Fruit fly (Drosophila melanogaster) whole organism, embryonic: ENCODE measurements around the gene CG4101.

Experiments used
- Aef1 ChIP-seq: fragments of 200-800 bp; sonication (Bioruptor generic); IDR thresholded peaks from 3 replicates; pipeline ENCODE4 v1.3.6; 2022; ENCODE audit warnings: missing biosample characterization, missing genetic modification characterization
- B-H2 ChIP-seq: fragments of 200-800 bp; sonication (Bioruptor generic); optimal IDR thresholded peaks from 2 replicates; lab custom pipeline; 2018; ENCODE audit warnings: missing biosample characterization, mild to moderate bottlenecking, missing genetic modification characterization
- C15 ChIP-seq: fragments of 200-800 bp; sonication (Bioruptor generic); IDR thresholded peaks from 3 replicates; pipeline ENCODE4 v1.3.6; 2022; ENCODE audit warnings: missing biosample characterization, missing genetic modification characterization
- CG1024 ChIP-seq: fragments of 200-800 bp; sonication (Bioruptor generic); IDR thresholded peaks from 2 replicates; pipeline ENCODE4 v1.3.6; 2022; ENCODE audit warnings: missing biosample characterization, missing genetic modification characterization
- CG10654 ChIP-seq: fragments of 200-800 bp; sonication (Bioruptor generic); optimal IDR thresholded peaks from 2 replicates; lab custom pipeline; 2016; ENCODE audit warnings: missing biosample characterization, missing genetic modification characterization
- CG12104 ChIP-seq: fragments of 200-800 bp; sonication (Bioruptor generic); optimal IDR thresholded peaks from 3 replicates; lab custom pipeline; 2016; ENCODE audit warnings: missing biosample characterization, missing genetic modification characterization
- CG14014 ChIP-seq: fragments of 200-800 bp; sonication (Bioruptor generic); IDR thresholded peaks from 2 replicates; pipeline ENCODE4 v1.3.6; 2022; ENCODE audit warnings: missing biosample characterization, missing genetic modification characterization
- CG1529 ChIP-seq: fragments of 200-800 bp; sonication (Bioruptor generic); optimal IDR thresholded peaks from 3 replicates; lab custom pipeline; 2018; ENCODE audit warnings: missing biosample characterization, missing genetic modification characterization
- CG15514 ChIP-seq: fragments of 200-800 bp; sonication (Bioruptor generic); optimal IDR thresholded peaks from 3 replicates; lab custom pipeline; 2017; ENCODE audit warnings: missing biosample characterization, missing genetic modification characterization, mild to moderate bottlenecking, moderate library complexity, missing genetic modification reagents
- CG15601 ChIP-seq: fragments of 200-800 bp; sonication (Bioruptor generic); optimal IDR thresholded peaks from 3 replicates; lab custom pipeline; 2019; ENCODE audit warnings: missing biosample characterization, mild to moderate bottlenecking, missing genetic modification characterization, moderate library complexity
- CG16863 ChIP-seq: fragments of 200-800 bp; sonication (Bioruptor generic); optimal IDR thresholded peaks from 3 replicates; lab custom pipeline; 2016; ENCODE audit warnings: missing biosample characterization, missing genetic modification characterization
- CG17328 ChIP-seq: fragments of 200-800 bp; sonication (Bioruptor generic); IDR thresholded peaks from 2 replicates; pipeline ENCODE4 v1.3.6; 2022; ENCODE audit warnings: missing biosample characterization, missing genetic modification characterization
- CG18476 ChIP-seq: fragments of 200-800 bp; sonication (Bioruptor generic); optimal IDR thresholded peaks from 2 replicates; lab custom pipeline; 2016; ENCODE audit warnings: missing biosample characterization, mild to moderate bottlenecking, missing genetic modification characterization
- CG2129 ChIP-seq: fragments of 200-800 bp; sonication (Bioruptor generic); IDR thresholded peaks from 2 replicates; pipeline ENCODE4 v1.3.6; 2022; ENCODE audit warnings: missing biosample characterization, missing genetic modification characterization; ENCODE audit not compliant: partially characterized antibody
- CG2202 ChIP-seq: fragments of 200-800 bp; sonication (Bioruptor generic); optimal IDR thresholded peaks from 2 replicates; lab custom pipeline; 2018; ENCODE audit warnings: missing biosample characterization, mild to moderate bottlenecking, missing genetic modification characterization
- CG2889 ChIP-seq: fragments of 200-800 bp; sonication (Bioruptor generic); IDR thresholded peaks from 3 replicates; pipeline ENCODE4 v1.3.6; 2022; ENCODE audit warnings: missing biosample characterization, missing genetic modification characterization
- CG30431 ChIP-seq: fragments of 200-800 bp; sonication (Bioruptor generic); optimal IDR thresholded peaks from 2 replicates; lab custom pipeline; 2017; ENCODE audit warnings: missing biosample characterization, missing genetic modification characterization
- CG3065 ChIP-seq: fragments of 200-800 bp; sonication (Bioruptor generic); optimal IDR thresholded peaks from 2 replicates; lab custom pipeline; 2016; ENCODE audit warnings: missing biosample characterization, missing genetic modification characterization
- CG31365 ChIP-seq: fragments of 200-800 bp; sonication (Bioruptor generic); optimal IDR thresholded peaks from 2 replicates; lab custom pipeline; 2018; ENCODE audit warnings: missing biosample characterization, mild to moderate bottlenecking, missing genetic modification characterization
- CG3281 ChIP-seq: fragments of 200-800 bp; sonication (Bioruptor generic); optimal IDR thresholded peaks from 3 replicates; lab custom pipeline; 2017; ENCODE audit warnings: missing biosample characterization, mild to moderate bottlenecking, missing genetic modification characterization
- CG34376 ChIP-seq: fragments of 200-800 bp; sonication (Bioruptor generic); optimal IDR thresholded peaks from 2 replicates; lab custom pipeline; 2018; ENCODE audit warnings: missing biosample characterization, mild to moderate bottlenecking, missing genetic modification characterization
- CG3847 ChIP-seq: fragments of 200-800 bp; sonication (Bioruptor generic); IDR thresholded peaks from 2 replicates; pipeline ENCODE4 v1.3.6; 2022; ENCODE audit warnings: missing biosample characterization, missing genetic modification characterization
- CG4424 ChIP-seq: fragments of 200-800 bp; sonication (Bioruptor generic); optimal IDR thresholded peaks from 3 replicates; lab custom pipeline; 2016; ENCODE audit warnings: missing biosample characterization, missing genetic modification characterization
- CG6654 ChIP-seq: fragments of 200-800 bp; sonication (Bioruptor generic); optimal IDR thresholded peaks from 2 replicates; lab custom pipeline; 2017; ENCODE audit warnings: missing biosample characterization, mild to moderate bottlenecking, missing genetic modification characterization
- CG7963 ChIP-seq: fragments of 200-800 bp; sonication (Bioruptor generic); IDR thresholded peaks from 3 replicates; pipeline ENCODE4 v1.3.6; 2022; ENCODE audit warnings: missing biosample characterization, missing genetic modification characterization; ENCODE audit not compliant: partially characterized antibody
- CG9215 ChIP-seq: fragments of 200-800 bp; sonication (Bioruptor generic); IDR thresholded peaks from 2 replicates; pipeline ENCODE4 v1.3.6; 2022; ENCODE audit warnings: missing biosample characterization, missing genetic modification characterization
- CTCF ChIP-seq: fragments of 200-800 bp; sonication (Bioruptor generic); optimal IDR thresholded peaks from 2 replicates; lab custom pipeline; 2017; ENCODE audit warnings: missing biosample characterization, mild to moderate bottlenecking, missing genetic modification characterization, moderate library complexity
- Fer1 ChIP-seq: fragments of 200-800 bp; sonication (Bioruptor generic); optimal IDR thresholded peaks from 2 replicates; lab custom pipeline; 2017; ENCODE audit warnings: missing biosample characterization, mild to moderate bottlenecking, missing genetic modification characterization
- Fer2 ChIP-seq: fragments of 200-800 bp; sonication (Bioruptor generic); optimal IDR thresholded peaks from 2 replicates; lab custom pipeline; 2018; ENCODE audit warnings: missing biosample characterization, mild to moderate bottlenecking, missing genetic modification characterization, moderate library complexity
- HmgZ ChIP-seq: fragments of 200-800 bp; sonication (Bioruptor generic); optimal IDR thresholded peaks from 2 replicates; lab custom pipeline; 2018; ENCODE audit warnings: missing biosample characterization, mild to moderate bottlenecking, missing genetic modification characterization
- Neu2 ChIP-seq: fragments of 200-800 bp; sonication (Bioruptor generic); optimal IDR thresholded peaks from 3 replicates; lab custom pipeline; 2016; ENCODE audit warnings: missing biosample characterization, missing genetic modification characterization, borderline replicate concordance
- Usf ChIP-seq: fragments of 200-800 bp; sonication (Bioruptor generic); optimal IDR thresholded peaks from 2 replicates; lab custom pipeline; 2017; ENCODE audit warnings: missing genotype, missing biosample characterization, missing genetic modification characterization
- amos ChIP-seq: fragments of 200-800 bp; sonication (Bioruptor generic); IDR thresholded peaks from 2 replicates; pipeline ENCODE4 v1.3.6; 2022; ENCODE audit warnings: missing biosample characterization, missing genetic modification characterization; ENCODE audit not compliant: partially characterized antibody
- ato ChIP-seq: fragments of 200-800 bp; sonication (Bioruptor generic); IDR thresholded peaks from 2 replicates; pipeline ENCODE4 v1.3.6; 2022; ENCODE audit warnings: missing biosample characterization, missing genetic modification characterization; ENCODE audit not compliant: partially characterized antibody
- bcd ChIP-seq: fragments of 200-800 bp; sonication (Bioruptor generic); optimal IDR thresholded peaks from 2 replicates; lab custom pipeline; 2017; ENCODE audit warnings: missing biosample characterization, mild to moderate bottlenecking, missing genetic modification characterization
- bsh ChIP-seq, 2 experiments: fragments of 200-800 bp; sonication (Bioruptor generic); optimal IDR thresholded peaks; 2 replicates each; lab custom pipeline; 2017 to 2018; ENCODE audit warnings: mild to moderate bottlenecking in 2 of 2, missing biosample characterization in 2 of 2, missing genetic modification characterization in 2 of 2, moderate library complexity in 1 of 2
- cas ChIP-seq: fragments of 200-800 bp; sonication (Bioruptor generic); IDR thresholded peaks from 2 replicates; pipeline ENCODE4 v1.3.6; 2022; ENCODE audit warnings: missing biosample characterization, missing genetic modification characterization
- cato ChIP-seq: fragments of 200-800 bp; sonication (Bioruptor generic); optimal IDR thresholded peaks from 2 replicates; lab custom pipeline; 2016; ENCODE audit warnings: missing biosample characterization, missing genetic modification characterization, borderline replicate concordance
- fd3F ChIP-seq: fragments of 200-800 bp; sonication (Bioruptor generic); optimal IDR thresholded peaks from 2 replicates; lab custom pipeline; 2018; ENCODE audit warnings: missing biosample characterization, mild to moderate bottlenecking, missing genetic modification characterization, moderate library complexity
- gcm2 ChIP-seq: fragments of 200-800 bp; sonication (Bioruptor generic); optimal IDR thresholded peaks from 2 replicates; lab custom pipeline; 2016; ENCODE audit warnings: missing biosample characterization, missing genetic modification characterization
- gsb-n ChIP-seq: fragments of 200-800 bp; sonication (Bioruptor generic); optimal IDR thresholded peaks from 3 replicates; lab custom pipeline; 2018; ENCODE audit warnings: missing biosample characterization, mild to moderate bottlenecking, missing genetic modification characterization
- hb ChIP-seq: fragments of 200-800 bp; sonication (Bioruptor generic); IDR thresholded peaks from 3 replicates; pipeline ENCODE4 v1.3.6; 2022; ENCODE audit warnings: missing biosample characterization, missing genetic modification characterization; ENCODE audit not compliant: partially characterized antibody
- maf-S ChIP-seq: fragments of 200-800 bp; sonication (Bioruptor generic); optimal IDR thresholded peaks from 2 replicates; lab custom pipeline; 2016; ENCODE audit warnings: missing biosample characterization, missing genetic modification characterization
- pum ChIP-seq: fragments of 200-800 bp; sonication (Bioruptor generic); optimal IDR thresholded peaks from 2 replicates; lab custom pipeline; 2016; ENCODE audit warnings: missing biosample characterization, missing genetic modification characterization
- sc ChIP-seq, 3 experiments: fragments of >200 bp in 2 of 3; fragments of 200-800 bp in 1 of 3; sonication (Bioruptor generic) in 1 of 3; optimal IDR thresholded peaks; 2 replicates in 2 of 3; 3 replicates in 1 of 3; lab custom pipeline; 2017; ENCODE audit warnings: mild to moderate bottlenecking in 1 of 3, missing biosample characterization in 1 of 3, missing genetic modification characterization in 1 of 3, missing genetic modification reagents in 1 of 3
- sna ChIP-seq: fragments of 200-800 bp; sonication (Bioruptor generic); IDR thresholded peaks from 2 replicates; pipeline ENCODE4 v1.3.6; 2022; ENCODE audit warnings: missing biosample characterization, missing genetic modification characterization; ENCODE audit not compliant: partially characterized antibody
- trem ChIP-seq: fragments of 200-800 bp; optimal IDR thresholded peaks from 3 replicates; lab custom pipeline; 2019; ENCODE audit warnings: missing biosample characterization, mild to moderate bottlenecking, missing genetic modification characterization, moderate library complexity
- unpg ChIP-seq: fragments of 200-800 bp; sonication (Bioruptor generic); optimal IDR thresholded peaks from 3 replicates; lab custom pipeline; 2018; ENCODE audit warnings: missing biosample characterization, mild to moderate bottlenecking, missing genetic modification characterization, moderate library complexity
- vfl ChIP-seq: fragments of 200-800 bp; sonication (Bioruptor generic); optimal IDR thresholded peaks from 2 replicates; lab custom pipeline; 2016; ENCODE audit warnings: missing biosample characterization, missing genetic modification characterization
- yki ChIP-seq: fragments of >200 bp; optimal IDR thresholded peaks from 3 replicates; lab custom pipeline; 2018

Gene CG4101

dm6 chr3L:16647578-16648113 is 35.4 kb downstream of the CG4101 start, which contains the start of gene Abl (continued):
- peak; percentile 80 for TF ChIP-seq CG15601 (tag; lab: Kevin White, UChicago)
- no peak for TF ChIP-seq Fer2 (tag; lab: Kevin White, UChicago)
- TF ChIP-seq unpg (GFP tag; lab: Kevin White, UChicago), result peak; percentile 31
- TF ChIP-seq CG10654 (GFP tag; lab: Kevin White, UChicago), result peak; percentile 42
- TF ChIP-seq CG34376 (GFP tag; lab: Kevin White, UChicago), result peak; percentile 34
- TF ChIP-seq gsb-n (tag; lab: Kevin White, UChicago), result peak; percentile 75
- TF ChIP-seq CG14014 (GFP tag; lab: Robert Waterston, UW), result peak; percentile 47; the same call in 1 of the 2 replicates
- TF ChIP-seq CG31365 (tag; lab: Kevin White, UChicago), result no peak
- no peak for TF ChIP-seq CG6654 (GFP tag; lab: Kevin White, UChicago)
- no peak for TF ChIP-seq CG30431 (GFP tag; lab: Kevin White, UChicago)
- peak; percentile 33 for TF ChIP-seq CG18476 (GFP tag; lab: Kevin White, UChicago)
- peak; percentile 87 for TF ChIP-seq B-H2 (GFP tag; lab: Kevin White, UChicago)
- peak; percentile 100 for TF ChIP-seq trem (tag; lab: Kevin White, UChicago)
- TF ChIP-seq CG9215, result no peak
- TF ChIP-seq CG3065 (GFP tag; lab: Kevin White, UChicago), result no peak
- TF ChIP-seq CG16863 (GFP tag; lab: Kevin White, UChicago), result peak; percentile 64
- peak; percentile 61 for TF ChIP-seq CTCF (GFP tag; lab: Kevin White, UChicago)
- peak; percentile 62 for TF ChIP-seq pum (GFP tag; lab: Kevin White, UChicago)
- no peak; the same call in 1 of the 2 replicates for TF ChIP-seq CG17328
- 0 out of 2 replicates have a peak, but pooled peaks have one; percentile 21 for TF ChIP-seq cas (GFP tag; lab: Robert Waterston, UW)
- peak; percentile 56 for TF ChIP-seq CG2129 (GFP tag; lab: Robert Waterston, UW)
- peak; percentile 89 for TF ChIP-seq vfl (GFP tag; lab: Kevin White, UChicago)
- peak; percentile 44 for TF ChIP-seq bcd (GFP tag; lab: Kevin White, UChicago)
- TF ChIP-seq CG1529 (GFP tag; lab: Kevin White, UChicago), result no peak
- TF ChIP-seq CG12104 (GFP tag; lab: Kevin White, UChicago), result peak; percentile 11
- peak; percentile 91 for TF ChIP-seq amos (GFP tag; lab: Robert Waterston, UW)
- TF ChIP-seq bsh (GFP tag; optimal IDR thresholded peaks at IDR 0.05; lab: Kevin White, UChicago), result peak; percentile 36 to 42
- TF ChIP-seq CG3847, result peak; percentile 93
- TF ChIP-seq CG3281 (GFP tag; lab: Kevin White, UChicago), result peak; percentile 29
- TF ChIP-seq yki (lab: Kevin White, UChicago), result no peak
- peak; percentile 64 for TF ChIP-seq CG4424 (GFP tag; lab: Kevin White, UChicago)
- TF ChIP-seq Usf (GFP tag; lab: Kevin White, UChicago), result peak; percentile 46
- TF ChIP-seq maf-S (GFP tag; lab: Kevin White, UChicago), result peak; percentile 77
- TF ChIP-seq fd3F (GFP tag; lab: Kevin White, UChicago), result peak; percentile 25
- TF ChIP-seq sna (GFP tag; lab: Robert Waterston, UW), result peak; percentile 72; the same call in 1 of the 2 replicates
- no peak for TF ChIP-seq CG2202 (tag; lab: Kevin White, UChicago)
- TF ChIP-seq hb (GFP tag; lab: Robert Waterston, UW), result 0 out of 3 replicates have a peak, but pooled peaks have one; percentile 54
- TF ChIP-seq HmgZ (tag; lab: Kevin White, UChicago), result peak; percentile 94
- TF ChIP-seq CG15514 (GFP tag; lab: Kevin White, UChicago), result peak; percentile 93
- TF ChIP-seq CG7963, result peak; percentile 67
- no peak for TF ChIP-seq CG1024 (GFP tag; lab: Robert Waterston, UW)
- TF ChIP-seq Fer1 (GFP tag; lab: Kevin White, UChicago), result peak; percentile 66
- peak; percentile 55 for TF ChIP-seq cato
- TF ChIP-seq sc (optimal IDR thresholded peaks at IDR 0.05; lab: Kevin White, UChicago), result no peak
- TF ChIP-seq sc (GFP tag; optimal IDR thresholded peaks at IDR 0.05; lab: Kevin White, UChicago), result no peak
- TF ChIP-seq Neu2 (GFP tag; lab: Kevin White, UChicago), result no peak
- TF ChIP-seq CG2889, result no peak
- peak; percentile 61 for TF ChIP-seq ato (GFP tag; lab: Robert Waterston, UW)
- peak; percentile 43 for TF ChIP-seq gcm2 (GFP tag; lab: Kevin White, UChicago)
- TF ChIP-seq Aef1, result no peak
- TF ChIP-seq C15, result no peak
